Fruit fly (Drosophila melanogaster) whole organism, wandering third instar larva: ENCODE data around the gene CG13026.

Experiments used
- Hr83 ChIP-seq: fragments of 200-300 bp; sonication (Bioruptor generic); optimal IDR thresholded peaks from 2 replicates; lab custom pipeline; 2016; ENCODE audit warnings: missing biosample characterization, mild to moderate bottlenecking, missing genetic modification characterization, moderate library complexity; ENCODE audit not compliant: poor library complexity, severe bottlenecking
- Rel ChIP-seq, 2 experiments: fragments of 200-800 bp; sonication (Bioruptor generic) in 1 of 2; optimal IDR thresholded peaks; 2 replicates in 1 of 2; 3 replicates in 1 of 2; lab custom pipeline; 2016 to 2019; ENCODE audit warnings: mild to moderate bottlenecking in 2 of 2, missing biosample characterization in 2 of 2, missing genetic modification characterization in 2 of 2, moderate library complexity in 1 of 2
- dl ChIP-seq, 2 experiments: fragments of 175-275, 200-275 bp in 1 of 2; fragments of 200-275 bp in 1 of 2; sonication (Bioruptor generic); optimal IDR thresholded peaks; lab custom pipeline; 2018; ENCODE audit warnings: mild to moderate bottlenecking in 2 of 2, missing biosample characterization in 2 of 2, missing genetic modification characterization in 2 of 2, moderate library complexity in 2 of 2; ENCODE audit not compliant: partially characterized antibody in 2 of 2, insufficient read depth in 1 of 2
- usp ChIP-seq: fragments of >200 bp; optimal IDR thresholded peaks from 2 replicates; lab custom pipeline; 2017; ENCODE audit warnings: missing biosample characterization, missing genetic modification characterization
- woc ChIP-seq: sonication (Bioruptor generic); optimal IDR thresholded peaks from 2 replicates; lab custom pipeline; 2016; ENCODE audit warnings: missing biosample characterization, mild to moderate bottlenecking, missing genetic modification characterization

DNA sequence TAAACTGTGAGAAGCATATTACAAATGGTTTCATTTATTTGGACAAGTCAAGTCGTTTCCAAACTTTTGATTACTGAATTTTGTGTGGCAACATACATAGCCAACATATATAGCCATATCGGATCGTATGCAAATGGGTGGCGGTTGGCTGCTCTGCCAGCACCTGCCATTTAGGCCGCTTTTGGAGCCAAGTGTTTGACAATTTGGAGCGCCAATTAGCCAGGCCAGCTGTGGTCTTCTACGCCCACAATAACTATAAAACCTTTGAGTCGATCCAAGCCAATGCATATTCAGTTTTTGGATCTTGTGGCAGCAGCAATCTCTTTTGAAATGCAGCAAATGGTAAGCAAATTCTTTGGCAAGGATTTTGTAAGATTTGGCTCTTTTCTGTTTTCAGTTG is 1.4 kb downstream of the CG13026 start, which contains the start of gene CG13031:
- TF ChIP-seq Hr83 (GFP tag; lab: Kevin White, UChicago), result no peak
- no peak for TF ChIP-seq usp (GFP tag; lab: Kevin White, UChicago)
- TF ChIP-seq Rel (GFP tag; optimal IDR thresholded peaks at IDR 0.05; lab: Kevin White, UChicago), result no peak
- TF ChIP-seq Rel (tag; optimal IDR thresholded peaks at IDR 0.05; lab: Kevin White, UChicago), result no peak
- no peak for TF ChIP-seq dl (GFP tag; optimal IDR thresholded peaks at IDR 0.05; lab: Kevin White, UChicago; ENCODE audit: insufficient read depth in 1 of 2, partially characterized antibody in 2 of 2)
- no peak for TF ChIP-seq woc (GFP tag; lab: Kevin White, UChicago)
